Fruit fly (Drosophila melanogaster) whole organism, wandering third instar larva: ENCODE results near the gene gce.

Source experiments
- Abd-B ChIP-seq: fragments of >200 bp; optimal IDR thresholded peaks from 2 replicates; lab custom pipeline; 2017; ENCODE audit warnings: missing biosample characterization, missing genetic modification characterization
- CG9705 ChIP-seq: fragments of 200-800 bp; sonication (Bioruptor generic); optimal IDR thresholded peaks from 2 replicates; lab custom pipeline; 2018; ENCODE audit warnings: missing biosample characterization, mild to moderate bottlenecking, missing genetic modification characterization
- Dfd ChIP-seq: fragments of >200 bp; optimal IDR thresholded peaks from 2 replicates; lab custom pipeline; 2017; ENCODE audit warnings: missing biosample characterization, missing genetic modification characterization
- Dif ChIP-seq: fragments of 200-275, 200-300 bp; sonication (Bioruptor generic); optimal IDR thresholded peaks from 2 replicates; lab custom pipeline; 2018; ENCODE audit warnings: missing biosample characterization, missing genetic modification characterization; ENCODE audit not compliant: partially characterized antibody
- GATAd ChIP-seq: sonication (Bioruptor generic); optimal IDR thresholded peaks from 2 replicates; lab custom pipeline; 2016; ENCODE audit warnings: missing biosample characterization, missing genetic modification characterization
- HLH106 ChIP-seq: fragments of 200-800 bp; optimal IDR thresholded peaks from 3 replicates; lab custom pipeline; 2019; ENCODE audit warnings: missing biosample characterization, mild to moderate bottlenecking, missing genetic modification characterization, moderate library complexity
- Hnf4 ChIP-seq: fragments of 200-800 bp; sonication (Bioruptor generic); optimal IDR thresholded peaks from 2 replicates; lab custom pipeline; 2016; ENCODE audit warnings: missing biosample characterization, mild to moderate bottlenecking, missing genetic modification characterization
- Hr78 ChIP-seq: fragments of >200 bp; optimal IDR thresholded peaks from 2 replicates; lab custom pipeline; 2017; ENCODE audit warnings: missing biosample characterization, missing genetic modification characterization
- Jra ChIP-seq: sonication (Bioruptor generic); optimal IDR thresholded peaks from 2 replicates; lab custom pipeline; 2016; ENCODE audit warnings: missing biosample characterization, missing genetic modification characterization
- Myc ChIP-seq: fragments of >200 bp; optimal IDR thresholded peaks from 2 replicates; lab custom pipeline; 2017
- N ChIP-seq: fragments of >200 bp; optimal IDR thresholded peaks from 2 replicates; lab custom pipeline; 2018; ENCODE audit warnings: missing biosample characterization, missing external identifiers, missing genetic modification characterization
- OdsH ChIP-seq: fragments of 200-800 bp; sonication (Bioruptor generic); optimal IDR thresholded peaks from 2 replicates; lab custom pipeline; 2016; ENCODE audit warnings: missing biosample characterization, mild to moderate bottlenecking, missing genetic modification characterization
- Rel ChIP-seq, 2 experiments: fragments of 200-800 bp; sonication (Bioruptor generic) in 1 of 2; optimal IDR thresholded peaks; 2 replicates in 1 of 2; 3 replicates in 1 of 2; lab custom pipeline; 2016 to 2019; ENCODE audit warnings: mild to moderate bottlenecking in 2 of 2, missing biosample characterization in 2 of 2, missing genetic modification characterization in 2 of 2, moderate library complexity in 1 of 2
- Sp1 ChIP-seq: fragments of 200-800 bp; sonication (Bioruptor generic); optimal IDR thresholded peaks from 3 replicates; lab custom pipeline; 2019; ENCODE audit warnings: missing biosample characterization, mild to moderate bottlenecking, missing genetic modification characterization, moderate library complexity
- Vsx2 ChIP-seq: fragments of 200-300, 225-300 bp; sonication (Bioruptor generic); optimal IDR thresholded peaks from 2 replicates; lab custom pipeline; 2018; ENCODE audit warnings: missing biosample characterization, missing genetic modification characterization; ENCODE audit not compliant: partially characterized antibody
- br ChIP-seq: fragments of 200-800 bp; sonication (Bioruptor generic); optimal IDR thresholded peaks from 2 replicates; lab custom pipeline; 2016; ENCODE audit warnings: missing biosample characterization, missing genetic modification characterization
- brk ChIP-seq: fragments of 200-800 bp; sonication (Bioruptor generic); optimal IDR thresholded peaks from 2 replicates; lab custom pipeline; 2016; ENCODE audit warnings: missing biosample characterization, mild to moderate bottlenecking, missing genetic modification characterization
- dl ChIP-seq, 2 experiments: fragments of 175-275, 200-275 bp in 1 of 2; fragments of 200-275 bp in 1 of 2; sonication (Bioruptor generic); optimal IDR thresholded peaks; lab custom pipeline; 2018; ENCODE audit warnings: mild to moderate bottlenecking in 2 of 2, missing biosample characterization in 2 of 2, missing genetic modification characterization in 2 of 2, moderate library complexity in 2 of 2; ENCODE audit not compliant: partially characterized antibody in 2 of 2, insufficient read depth in 1 of 2
- dmrt93B ChIP-seq: fragments of 200-800 bp; sonication (Bioruptor generic); optimal IDR thresholded peaks from 2 replicates; lab custom pipeline; 2018; ENCODE audit warnings: missing biosample characterization, mild to moderate bottlenecking, missing genetic modification characterization
- dsf ChIP-seq: sonication (Bioruptor generic); optimal IDR thresholded peaks from 2 replicates; lab custom pipeline; 2016; ENCODE audit warnings: missing biosample characterization, missing genetic modification characterization, borderline replicate concordance
- ey ChIP-seq: fragments of 200-800 bp; sonication (Bioruptor generic); optimal IDR thresholded peaks from 2 replicates; lab custom pipeline; 2016; ENCODE audit warnings: missing biosample characterization, missing genetic modification characterization
- foxo ChIP-seq, 2 experiments: fragments of 200-800 bp; sonication (Bioruptor generic); optimal IDR thresholded peaks; 2 replicates in 1 of 2; 3 replicates in 1 of 2; lab custom pipeline; 2016 to 2017; ENCODE audit warnings: missing biosample characterization in 2 of 2, missing genetic modification characterization in 2 of 2
- fru ChIP-seq: fragments of 200-800 bp; sonication (Bioruptor generic); optimal IDR thresholded peaks from 3 replicates; lab custom pipeline; 2016; ENCODE audit warnings: missing biosample characterization, mild to moderate bottlenecking, missing genetic modification characterization
- h ChIP-seq: fragments of 200-800 bp; sonication (Bioruptor generic); optimal IDR thresholded peaks from 3 replicates; lab custom pipeline; 2016; ENCODE audit warnings: missing biosample characterization, mild to moderate bottlenecking, missing genetic modification characterization
- jim ChIP-seq: fragments of 175-275, 200-325 bp; sonication (Bioruptor generic); optimal IDR thresholded peaks from 2 replicates; lab custom pipeline; 2016; ENCODE audit warnings: missing biosample characterization, mild to moderate bottlenecking, missing genetic modification characterization
- pan ChIP-seq: fragments of >200 bp; optimal IDR thresholded peaks from 2 replicates; lab custom pipeline; 2017
- psq ChIP-seq: fragments of 200-800 bp; sonication (Bioruptor generic); optimal IDR thresholded peaks from 3 replicates; lab custom pipeline; 2017; ENCODE audit warnings: missing biosample characterization, mild to moderate bottlenecking, missing genetic modification characterization, moderate library complexity
- rgr ChIP-seq: fragments of 200-800 bp; sonication (Bioruptor generic); optimal IDR thresholded peaks from 3 replicates; lab custom pipeline; 2016; ENCODE audit warnings: missing biosample characterization, mild to moderate bottlenecking, missing genetic modification characterization
- sage ChIP-seq: fragments of 200-800 bp; sonication (Bioruptor generic); optimal IDR thresholded peaks from 2 replicates; lab custom pipeline; 2016; ENCODE audit warnings: missing biosample characterization, mild to moderate bottlenecking, missing genetic modification characterization
- tai ChIP-seq: sonication (Bioruptor generic); optimal IDR thresholded peaks from 2 replicates; lab custom pipeline; 2016; ENCODE audit warnings: missing biosample characterization, missing genetic modification characterization
- woc ChIP-seq: sonication (Bioruptor generic); optimal IDR thresholded peaks from 2 replicates; lab custom pipeline; 2016; ENCODE audit warnings: missing biosample characterization, mild to moderate bottlenecking, missing genetic modification characterization

Gene gce

DNA sequence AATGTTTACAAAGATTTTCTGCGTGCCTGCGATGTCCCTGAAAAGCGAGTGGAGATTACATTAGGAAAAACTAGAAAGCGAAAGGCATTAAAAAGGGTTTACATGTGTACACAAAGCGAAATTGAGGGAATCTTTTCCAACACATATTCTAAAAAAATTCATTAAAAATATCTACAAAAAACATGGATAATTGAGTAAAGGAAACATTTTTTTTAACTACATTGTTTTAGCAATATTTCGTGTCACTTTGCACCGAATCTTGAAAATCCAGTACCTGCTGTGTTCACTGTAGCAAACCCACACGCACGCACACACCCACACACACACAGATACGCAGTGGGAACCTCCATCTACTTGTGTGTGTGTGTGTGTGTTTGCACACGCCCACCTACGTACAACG, 6.6 kb downstream of the gce start:
- TF ChIP-seq br (GFP tag; lab: Kevin White, UChicago) (no peak), ey (GFP tag; lab: Kevin White, UChicago) (peak; percentile 10), sage (GFP tag; lab: Kevin White, UChicago) (no peak), HLH106 (tag; lab: Kevin White, UChicago) (peak; percentile 9), dmrt93B (GFP tag; lab: Kevin White, UChicago) (peak; percentile 16), h (peak; percentile 27), Myc (no peak), CG9705 (GFP tag; lab: Kevin White, UChicago) (no peak), foxo (GFP tag; optimal IDR thresholded peaks at IDR 0.05; lab: Kevin White, UChicago) (peak in 1 of 2 experiments; percentile 48)
- TF ChIP-seq, all 38 proteins: peak for 5

DNA sequence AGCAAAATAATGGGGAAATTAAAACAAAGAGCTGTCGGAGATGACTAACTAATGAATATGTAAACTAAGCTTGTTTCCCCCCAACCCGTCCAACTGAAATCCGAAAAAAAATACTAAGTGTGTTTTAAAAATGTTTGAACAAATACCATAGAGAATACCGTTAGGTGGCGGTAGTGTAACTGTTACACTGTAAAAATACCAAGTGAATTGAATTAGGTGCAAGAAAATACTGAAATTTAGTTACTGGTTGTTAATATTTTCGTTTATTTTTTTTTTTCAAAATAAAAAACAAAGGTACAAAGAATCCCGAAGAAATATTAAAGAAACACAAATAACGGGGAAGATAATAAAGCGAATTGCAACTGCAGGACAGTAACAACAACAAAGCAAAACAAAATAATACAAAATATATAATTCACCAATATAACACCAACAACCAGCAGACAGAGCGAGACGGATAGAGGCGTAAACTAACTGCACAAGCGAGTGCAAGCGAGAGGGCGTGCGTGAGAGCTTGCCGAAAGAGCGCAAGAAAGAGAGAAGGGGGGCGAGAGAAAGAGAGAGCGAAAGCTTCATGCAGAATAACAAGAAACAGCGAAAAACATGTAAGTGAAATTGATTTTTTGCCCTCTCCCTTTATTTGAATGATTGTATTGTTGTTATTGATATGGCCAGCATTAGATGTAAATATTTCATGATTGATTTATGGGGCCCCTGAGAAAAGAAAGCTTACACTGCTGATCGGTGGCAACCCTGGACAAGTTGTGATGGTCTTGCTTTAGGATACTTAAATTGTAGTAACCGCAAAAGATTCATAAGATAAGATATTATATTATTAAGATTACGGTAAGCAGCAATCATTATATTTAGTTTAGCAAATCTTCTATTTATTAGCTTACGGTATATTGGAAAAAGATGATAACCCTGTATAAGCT, 8.7 kb downstream of the gce start:
- peak; percentile 38 to 59 for TF ChIP-seq dl (GFP tag; optimal IDR thresholded peaks at IDR 0.05; lab: Kevin White, UChicago; ENCODE audit: insufficient read depth in 1 of 2, partially characterized antibody in 2 of 2)
- peak; percentile 28 for TF ChIP-seq Hnf4 (GFP tag; lab: Kevin White, UChicago)
- TF ChIP-seq Vsx2, result peak; percentile 58
- peak; percentile 44 for TF ChIP-seq jim (GFP tag; lab: Kevin White, UChicago)
- peak; percentile 9 for TF ChIP-seq brk (GFP tag; lab: Kevin White, UChicago)
- peak; percentile 15 for TF ChIP-seq h
- peak; percentile 49 for TF ChIP-seq Dif (GFP tag; lab: Kevin White, UChicago)
- TF ChIP-seq sage (GFP tag; lab: Kevin White, UChicago), result no peak
- TF ChIP-seq Jra, result no peak
- TF ChIP-seq br (GFP tag; lab: Kevin White, UChicago), result peak; percentile 3
- TF ChIP-seq psq (GFP tag; lab: Kevin White, UChicago), result peak; percentile 74
- TF ChIP-seq pan (lab: Kevin White, UChicago), result no peak
- TF ChIP-seq N (GFP tag; lab: Kevin White, UChicago), result no peak
- no peak for TF ChIP-seq Rel (GFP tag; optimal IDR thresholded peaks at IDR 0.05; lab: Kevin White, UChicago)
- peak; percentile 67 for TF ChIP-seq Rel (tag; optimal IDR thresholded peaks at IDR 0.05; lab: Kevin White, UChicago)
- peak; percentile 5 for TF ChIP-seq HLH106 (tag; lab: Kevin White, UChicago)
- TF ChIP-seq Sp1 (GFP tag; lab: Kevin White, UChicago), result peak; percentile 15
- peak; percentile 2 for TF ChIP-seq rgr (GFP tag; lab: Kevin White, UChicago)

dm6 chrX:15307485-15308138, 10.0 kb downstream of the gce start:
- TF ChIP-seq brk (GFP tag; lab: Kevin White, UChicago), result no peak
- no peak for TF ChIP-seq OdsH
- no peak for TF ChIP-seq Dfd
- TF ChIP-seq Rel (GFP tag; optimal IDR thresholded peaks at IDR 0.05; lab: Kevin White, UChicago), result no peak
- TF ChIP-seq Rel (tag; optimal IDR thresholded peaks at IDR 0.05; lab: Kevin White, UChicago), result peak; percentile 6
- TF ChIP-seq Sp1 (GFP tag; lab: Kevin White, UChicago), result no peak
- no peak for TF ChIP-seq rgr (GFP tag; lab: Kevin White, UChicago)
- no peak for TF ChIP-seq CG9705 (GFP tag; lab: Kevin White, UChicago)

dm6 chrX:15308456-15308954, 10.9 kb downstream of the gce start:
- no peak for TF ChIP-seq sage (GFP tag; lab: Kevin White, UChicago)
- TF ChIP-seq Abd-B (GFP tag; lab: Kevin White, UChicago), result no peak
- TF ChIP-seq jim (GFP tag; lab: Kevin White, UChicago), result no peak
- TF ChIP-seq Rel (GFP tag; optimal IDR thresholded peaks at IDR 0.05; lab: Kevin White, UChicago), result no peak
- no peak for TF ChIP-seq Rel (tag; optimal IDR thresholded peaks at IDR 0.05; lab: Kevin White, UChicago)
- no peak for TF ChIP-seq br (GFP tag; lab: Kevin White, UChicago)
- no peak for TF ChIP-seq HLH106 (tag; lab: Kevin White, UChicago)
- no peak for TF ChIP-seq woc
- no peak for TF ChIP-seq fru (GFP tag; lab: Kevin White, UChicago)
- TF ChIP-seq dsf (GFP tag; lab: Kevin White, UChicago), result no peak
- TF ChIP-seq Hr78 (GFP tag; lab: Kevin White, UChicago), result no peak
- TF ChIP-seq Hnf4 (GFP tag; lab: Kevin White, UChicago), result no peak
- TF ChIP-seq ey (GFP tag; lab: Kevin White, UChicago), result no peak
- no peak for TF ChIP-seq GATAd
- TF ChIP-seq Vsx2, result no peak
- TF ChIP-seq tai (GFP tag; lab: Kevin White, UChicago), result no peak
- TF ChIP-seq psq (GFP tag; lab: Kevin White, UChicago), result no peak
